Fruit fly (Drosophila melanogaster) whole organism, embryonic: ENCODE results near the gene CG3916.

Experiments used
- CG7987 ChIP-seq: fragments of 200-800 bp; sonication (Bioruptor generic); optimal IDR thresholded peaks from 2 replicates; lab custom pipeline; 2018; ENCODE audit warnings: missing biosample characterization, mild to moderate bottlenecking, missing genetic modification characterization, moderate library complexity
- pb ChIP-seq: fragments of 200-800 bp; sonication (Bioruptor generic); optimal IDR thresholded peaks from 3 replicates; lab custom pipeline; 2016; ENCODE audit warnings: missing biosample characterization, missing genetic modification characterization

DNA sequence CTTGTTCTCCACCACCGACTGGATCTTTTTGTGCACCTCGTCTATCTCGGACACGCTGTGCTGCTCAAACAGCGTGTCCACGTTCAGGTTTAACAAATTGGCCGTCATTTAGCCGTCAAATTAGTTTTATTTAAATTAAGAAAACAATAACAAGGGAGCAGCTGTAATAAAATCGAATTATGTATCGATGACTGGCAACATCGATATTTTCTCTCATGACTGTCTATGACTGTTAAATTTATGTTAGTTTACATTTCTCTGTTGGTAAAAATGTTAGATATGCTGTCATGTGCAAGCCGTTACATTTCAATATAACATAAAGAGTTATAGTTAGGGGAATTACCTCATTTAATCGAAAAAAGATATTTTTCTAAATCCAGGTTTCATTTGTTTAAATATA lies 9.7 kb upstream of the CG3916 start, which contains the start of gene Cog1:
- TF ChIP-seq CG7987 (GFP tag; lab: Kevin White, UChicago): no peak
- TF ChIP-seq pb (GFP tag; lab: Kevin White, UChicago): no peak
